Worm (Caenorhabditis elegans) whole organism, late embryonic: ENCODE results near the gene sru-38.

Experiments
- C08G9.2 ChIP-seq: sonication (generic microtip); optimal IDR thresholded peaks from 2 replicates; lab custom pipeline; 2016; ENCODE audit warnings: mild to moderate bottlenecking, missing genetic modification characterization, moderate library complexity, missing compliant biosample characterization
- K09A11.1 ChIP-seq: sonication (generic microtip); optimal IDR thresholded peaks from 2 replicates; lab custom pipeline; 2017; ENCODE audit warnings: antibody characterized with exemption, mild to moderate bottlenecking, missing genetic modification characterization, missing compliant biosample characterization; ENCODE audit not compliant: insufficient read depth
- T23F11.4 ChIP-seq: fragments of 200-800 bp; sonication (Bioruptor generic); optimal IDR thresholded peaks from 2 replicates; lab custom pipeline; 2018; ENCODE audit warnings: mild to moderate bottlenecking, missing genetic modification characterization, missing compliant biosample characterization
- Y22D7AL.16 ChIP-seq: sonication (generic microtip); optimal IDR thresholded peaks from 2 replicates; lab custom pipeline; 2016; ENCODE audit warnings: missing genetic modification characterization, missing compliant biosample characterization
- ama-1 ChIP-seq: fragments of 150-350 bp; optimal IDR thresholded peaks from 2 replicates; lab custom pipeline; 2014
- ceh-14 ChIP-seq: sonication (generic microtip); optimal IDR thresholded peaks from 2 replicates; lab custom pipeline; 2016; ENCODE audit warnings: missing genotype, missing genetic modification characterization, missing compliant biosample characterization
- ceh-19 ChIP-seq: fragments of 200-800 bp; sonication (Bioruptor generic); optimal IDR thresholded peaks from 2 replicates; lab custom pipeline; 2018; ENCODE audit warnings: mild to moderate bottlenecking, missing genetic modification characterization, missing compliant biosample characterization
- ceh-48 ChIP-seq: sonication (generic microtip); optimal IDR thresholded peaks from 2 replicates; lab custom pipeline; 2016; ENCODE audit warnings: missing genetic modification characterization, inconsistent platforms, missing compliant biosample characterization
- ceh-6 ChIP-seq: fragments of 200-800 bp; sonication (Bioruptor generic); optimal IDR thresholded peaks from 2 replicates; lab custom pipeline; 2018; ENCODE audit warnings: mild to moderate bottlenecking, missing genetic modification characterization, missing compliant biosample characterization
- dve-1 ChIP-seq: sonication (generic microtip); optimal IDR thresholded peaks from 2 replicates; lab custom pipeline; 2017; ENCODE audit warnings: antibody characterized with exemption, mild to moderate bottlenecking, missing genetic modification characterization, missing compliant biosample characterization
- elt-2 ChIP-seq: sonication (generic microtip); optimal IDR thresholded peaks from 2 replicates; lab custom pipeline; 2016; ENCODE audit warnings: missing genetic modification reagents, missing genetic modification characterization, missing compliant biosample characterization
- elt-4 ChIP-seq: sonication (generic microtip); optimal IDR thresholded peaks from 2 replicates; lab custom pipeline; 2016; ENCODE audit warnings: missing genetic modification characterization, missing compliant biosample characterization
- ets-4 ChIP-seq: sonication (generic microtip); optimal IDR thresholded peaks from 2 replicates; lab custom pipeline; 2016; ENCODE audit warnings: missing genetic modification characterization, missing compliant biosample characterization
- gmeb-2 ChIP-seq: sonication (generic microtip); optimal IDR thresholded peaks from 2 replicates; lab custom pipeline; 2016; ENCODE audit warnings: missing genetic modification characterization, inconsistent platforms, missing compliant biosample characterization
- hlh-13 ChIP-seq: fragments of 200-800 bp; sonication (Bioruptor generic); optimal IDR thresholded peaks from 2 replicates; lab custom pipeline; 2018; ENCODE audit warnings: mild to moderate bottlenecking, missing genetic modification characterization, missing compliant biosample characterization
- hlh-30 ChIP-seq: sonication (generic microtip); optimal IDR thresholded peaks from 2 replicates; lab custom pipeline; 2017; ENCODE audit warnings: antibody characterized with exemption, missing genetic modification characterization, missing compliant biosample characterization; ENCODE audit not compliant: insufficient read depth
- hlh-8 ChIP-seq: sonication (generic microtip); optimal IDR thresholded peaks from 2 replicates; lab custom pipeline; 2016; ENCODE audit warnings: missing genotype, missing genetic modification characterization, missing compliant biosample characterization
- lin-11 ChIP-seq: fragments of 200-800 bp; sonication (Bioruptor generic); optimal IDR thresholded peaks from 2 replicates; lab custom pipeline; 2018; ENCODE audit warnings: mild to moderate bottlenecking, missing genetic modification characterization, missing compliant biosample characterization
- mec-3 ChIP-seq: sonication (generic microtip); optimal IDR thresholded peaks from 2 replicates; lab custom pipeline; 2016; ENCODE audit warnings: borderline replicate concordance, missing genetic modification characterization, missing compliant biosample characterization
- nhr-232 ChIP-seq: sonication (generic microtip); optimal IDR thresholded peaks from 2 replicates; lab custom pipeline; 2016; ENCODE audit warnings: missing genetic modification characterization, missing compliant biosample characterization
- npax-4 ChIP-seq: sonication (generic microtip); optimal IDR thresholded peaks from 2 replicates; lab custom pipeline; 2016; ENCODE audit warnings: missing genetic modification characterization, missing compliant biosample characterization
- odd-2 ChIP-seq: sonication (generic microtip); optimal IDR thresholded peaks from 2 replicates; lab custom pipeline; 2017; ENCODE audit warnings: antibody characterized with exemption, mild to moderate bottlenecking, missing genetic modification characterization, missing compliant biosample characterization
- pag-3 ChIP-seq: sonication (generic microtip); optimal IDR thresholded peaks from 2 replicates; lab custom pipeline; 2016; ENCODE audit warnings: missing compliant biosample characterization, missing genetic modification characterization, borderline replicate concordance
- pat-9 ChIP-seq: fragments of 200-800 bp; sonication (Bioruptor generic); optimal IDR thresholded peaks from 2 replicates; lab custom pipeline; 2018; ENCODE audit warnings: mild to moderate bottlenecking, missing genetic modification characterization, moderate library complexity, missing compliant biosample characterization
- pax-1 ChIP-seq: fragments of 150-350 bp; optimal IDR thresholded peaks from 2 replicates; lab custom pipeline; 2014; ENCODE audit warnings: missing biosample characterization, missing genetic modification characterization
- pha-2 ChIP-seq: sonication (generic microtip); optimal IDR thresholded peaks from 2 replicates; lab custom pipeline; 2017; ENCODE audit warnings: mild to moderate bottlenecking, missing genetic modification characterization, missing compliant biosample characterization
- pha-4 ChIP-seq: fragments of 150-350 bp; optimal IDR thresholded peaks from 2 replicates; lab custom pipeline; 2018; ENCODE audit warnings: missing biosample characterization, missing genetic modification reagents, missing genetic modification characterization
- pqm-1 ChIP-seq: sonication (generic microtip); optimal IDR thresholded peaks from 2 replicates; lab custom pipeline; 2016; ENCODE audit warnings: missing genetic modification characterization, missing compliant biosample characterization
- ref-2 ChIP-seq: sonication (generic microtip); optimal IDR thresholded peaks from 2 replicates; lab custom pipeline; 2016; ENCODE audit warnings: missing genetic modification characterization, missing compliant biosample characterization
- rnt-1 ChIP-seq: sonication (generic microtip); optimal IDR thresholded peaks from 2 replicates; lab custom pipeline; 2016; ENCODE audit warnings: missing genetic modification characterization, missing compliant biosample characterization
- syd-9 ChIP-seq: sonication (generic microtip); optimal IDR thresholded peaks from 2 replicates; lab custom pipeline; 2016; ENCODE audit warnings: mild to moderate bottlenecking, missing genetic modification characterization, moderate library complexity, missing compliant biosample characterization
- tbx-2 ChIP-seq: sonication (generic microtip); optimal IDR thresholded peaks from 2 replicates; lab custom pipeline; 2016; ENCODE audit warnings: missing genetic modification characterization, missing compliant biosample characterization
- tbx-7 ChIP-seq: sonication (generic microtip); optimal IDR thresholded peaks from 2 replicates; lab custom pipeline; 2016; ENCODE audit warnings: missing genotype, missing genetic modification characterization, missing compliant biosample characterization
- unc-3 ChIP-seq, 2 experiments: fragments of 200-800 bp in 1 of 2; sonication (Bioruptor generic) in 1 of 2; sonication (generic microtip) in 1 of 2; conservative IDR thresholded peaks in 1 of 2; optimal IDR thresholded peaks in 1 of 2; 2 replicates each; pipeline versions ENCODE4 v1.3.6 to Lab custom; 2016 to 2022; ENCODE audit warnings: missing compliant biosample characterization in 2 of 2, missing genetic modification characterization in 2 of 2, missing genetic modification reagents in 1 of 2
- unc-86 ChIP-seq: sonication (generic microtip); optimal IDR thresholded peaks from 2 replicates; lab custom pipeline; 2016; ENCODE audit warnings: missing genetic modification characterization, missing compliant biosample characterization

sru-38 gene

ce11 chrV:9803176-9803575 lies 32.7 kb downstream of the sru-38 start, which contains the start of gene sru-39:
TSS of gene sru-39 (plus strand) at chrV:9803476.
- TF ChIP-seq elt-2 (tag; lab: Kevin White, UChicago) (no peak), ceh-6 (GFP tag; lab: Kevin White, UChicago) (no peak), ama-1 (lab: Kevin White, UChicago) (no peak), unc-86 (tag; lab: Kevin White, UChicago) (no peak), ref-2 (tag; lab: Kevin White, UChicago) (no peak), T23F11.4 (no peak), rnt-1 (tag; lab: Kevin White, UChicago) (no peak), pqm-1 (no peak), nhr-232 (tag; lab: Kevin White, UChicago) (no peak)

- TF ChIP-seq ets-4 = no peak
- no peak for TF ChIP-seq odd-2 (tag; lab: Kevin White, UChicago)
- no peak for TF ChIP-seq pha-4
- no peak for TF ChIP-seq npax-4 (tag; lab: Kevin White, UChicago)
- TF ChIP-seq hlh-8 (tag; lab: Kevin White, UChicago) = no peak
- TF ChIP-seq ama-1 (lab: Kevin White, UChicago) = no peak
- TF ChIP-seq Y22D7AL.16 (tag; lab: Kevin White, UChicago) = no peak
- no peak for TF ChIP-seq K09A11.1 (tag; lab: Kevin White, UChicago)
- TF ChIP-seq dve-1 (tag; lab: Kevin White, UChicago) = no peak
- TF ChIP-seq unc-86 (tag; lab: Kevin White, UChicago) = no peak
- TF ChIP-seq elt-4 (tag; lab: Kevin White, UChicago) = no peak
- no peak for TF ChIP-seq syd-9 (tag; lab: Kevin White, UChicago)
- TF ChIP-seq mec-3 (tag; lab: Kevin White, UChicago) = no peak
- no peak for TF ChIP-seq lin-11 (tag; lab: Kevin White, UChicago)
- TF ChIP-seq hlh-30 (tag; lab: Kevin White, UChicago) = no peak
- no peak for TF ChIP-seq unc-3 (GFP tag; conservative IDR thresholded peaks at IDR 0.05; lab: Robert Waterston, UW)
- no peak for TF ChIP-seq unc-3 (tag; optimal IDR thresholded peaks at IDR 0.05; lab: Kevin White, UChicago)
- no peak for TF ChIP-seq C08G9.2 (tag; lab: Kevin White, UChicago)
- no peak for TF ChIP-seq ceh-19
- TF ChIP-seq hlh-13 (GFP tag; lab: Kevin White, UChicago) = no peak
Observed at ce11 chrV:9801965-9802364, 33.9 kb downstream of the sru-38 start, which contains the start of gene F46B6.10. TSS of gene F46B6.10 (minus strand) at chrV:9802065.

- no peak for TF ChIP-seq pha-2 (tag; lab: Kevin White, UChicago)
- no peak for TF ChIP-seq mec-3 (tag; lab: Kevin White, UChicago)
- TF ChIP-seq pag-3 (tag; lab: Kevin White, UChicago) = no peak
- no peak for TF ChIP-seq ama-1 (lab: Kevin White, UChicago)
- no peak for TF ChIP-seq ceh-48 (tag; lab: Kevin White, UChicago)
- TF ChIP-seq pax-1 (tag; lab: Kevin White, UChicago) = no peak
Observed at ce11 chrV:9799076-9799475, 36.8 kb downstream of the sru-38 start, which contains the start of gene F46B6.13. TSS of gene F46B6.13 (minus strand) at chrV:9799176.

- TF ChIP-seq pat-9 (tag; lab: Kevin White, UChicago) (no peak), tbx-7 (tag; lab: Kevin White, UChicago) (no peak), gmeb-2 (tag; lab: Kevin White, UChicago) (no peak), ceh-14 (tag; lab: Kevin White, UChicago) (no peak), pqm-1 (no peak), ref-2 (tag; lab: Kevin White, UChicago) (no peak), tbx-2 (tag; lab: Kevin White, UChicago) (no peak), elt-2 (tag; lab: Kevin White, UChicago) (no peak), nhr-232 (tag; lab: Kevin White, UChicago) (no peak)
Observed at ce11 chrV:9798212-9798611, 37.6 kb downstream of the sru-38 start.
